Worm (Caenorhabditis elegans) whole organism, young adult: Measurements from ENCODE around the gene K01A12.4.

Experiments
- B0261.1 ChIP-seq: sonication (generic microtip); optimal IDR thresholded peaks from 2 replicates; lab custom pipeline; 2016; ENCODE audit warnings: mild to moderate bottlenecking, missing genetic modification characterization, moderate library complexity, missing compliant biosample characterization
- C17E4.6 ChIP-seq: fragments of 200-800 bp; sonication (Bioruptor generic); IDR thresholded peaks from 2 replicates; pipeline ENCODE4 v1.3.6; 2022; ENCODE audit warnings: missing genetic modification reagents, missing genetic modification characterization, missing compliant biosample characterization
- D2030.7 ChIP-seq: fragments of 200-800 bp; sonication (Bioruptor generic); IDR thresholded peaks from 2 replicates; pipeline ENCODE4 v1.3.6; 2022; ENCODE audit warnings: missing genetic modification reagents, missing genetic modification characterization, missing compliant biosample characterization
- F22D6.2 ChIP-seq: sonication (generic microtip); optimal IDR thresholded peaks from 2 replicates; lab custom pipeline; 2016; ENCODE audit warnings: mild to moderate bottlenecking, missing genetic modification characterization, missing compliant biosample characterization
- F23B12.7 ChIP-seq: sonication (generic microtip); optimal IDR thresholded peaks from 2 replicates; lab custom pipeline; 2017; ENCODE audit warnings: missing genetic modification characterization, mild to moderate bottlenecking, missing compliant biosample characterization, antibody characterized with exemption, moderate library complexity; ENCODE audit not compliant: insufficient read depth
- F33H1.4 ChIP-seq: fragments of 200-800 bp; sonication (Bioruptor generic); IDR thresholded peaks from 2 replicates; pipeline ENCODE4 v1.3.6; 2022; ENCODE audit warnings: missing genetic modification reagents, missing genetic modification characterization, missing compliant biosample characterization
- F57C9.4 ChIP-seq: sonication (generic microtip); optimal IDR thresholded peaks from 2 replicates; lab custom pipeline; 2017; ENCODE audit warnings: mild to moderate bottlenecking, missing genetic modification characterization, missing compliant biosample characterization
- Y79H2A.3 ChIP-seq: fragments of 200-800 bp; sonication (Bioruptor generic); conservative IDR thresholded peaks from 2 replicates; pipeline ENCODE4 v1.3.6; 2022; ENCODE audit warnings: missing genetic modification reagents, missing genetic modification characterization, missing compliant biosample characterization
- ZK185.1 ChIP-seq: sonication (generic microtip); optimal IDR thresholded peaks from 2 replicates; lab custom pipeline; 2016; ENCODE audit warnings: mild to moderate bottlenecking, missing genetic modification characterization, missing compliant biosample characterization; ENCODE audit not compliant: poor library complexity, severe bottlenecking
- ama-1 ChIP-seq, 3 experiments: fragments of 150-350 bp in 1 of 3; sonication (generic microtip) in 2 of 3; optimal IDR thresholded peaks; 2 replicates each; lab custom pipeline; 2014 to 2018; ENCODE audit warnings: missing biosample characterization in 2 of 3, missing genetic modification characterization in 2 of 3, missing genetic modification reagents in 2 of 3
- aptf-3 ChIP-seq: fragments of 200-800 bp; sonication (Bioruptor generic); IDR thresholded peaks from 2 replicates; pipeline ENCODE4 v1.3.6; 2022; ENCODE audit warnings: missing genetic modification characterization, missing compliant biosample characterization
- attf-5 ChIP-seq: fragments of 200-800 bp; sonication (Bioruptor generic); optimal IDR thresholded peaks from 2 replicates; lab custom pipeline; 2018; ENCODE audit warnings: mild to moderate bottlenecking, missing genetic modification characterization, missing compliant biosample characterization
- cebp-1 ChIP-seq, 2 experiments: fragments of 200-800 bp in 1 of 2; sonication (Bioruptor generic) in 1 of 2; sonication (generic microtip) in 1 of 2; IDR thresholded peaks in 1 of 2; optimal IDR thresholded peaks in 1 of 2; 2 replicates each; pipeline versions ENCODE4 v1.3.6 to Lab custom; 2017 to 2022; ENCODE audit warnings: missing compliant biosample characterization in 2 of 2, missing genetic modification characterization in 2 of 2, mild to moderate bottlenecking in 1 of 2, missing genetic modification reagents in 1 of 2, moderate library complexity in 1 of 2
- ceh-40 ChIP-seq: fragments of 200-800 bp; sonication (Bioruptor generic); IDR thresholded peaks from 2 replicates; pipeline ENCODE4 v1.3.6; 2022; ENCODE audit warnings: missing genetic modification characterization, missing compliant biosample characterization
- ceh-91 ChIP-seq: fragments of 200-800 bp; sonication (Bioruptor generic); IDR thresholded peaks from 2 replicates; pipeline ENCODE4 v1.3.6; 2022; ENCODE audit warnings: missing genetic modification reagents, missing genetic modification characterization, missing compliant biosample characterization
- chd-7 ChIP-seq: sonication (generic microtip); optimal IDR thresholded peaks from 2 replicates; lab custom pipeline; 2016; ENCODE audit warnings: mild to moderate bottlenecking, missing genetic modification characterization, moderate library complexity, missing compliant biosample characterization
- die-1 ChIP-seq: sonication (generic microtip); optimal IDR thresholded peaks from 2 replicates; lab custom pipeline; 2016; ENCODE audit warnings: missing genotype, mild to moderate bottlenecking, missing genetic modification characterization, missing compliant biosample characterization
- dox-1 ChIP-seq: fragments of 200-800 bp; sonication (Bioruptor generic); IDR thresholded peaks from 2 replicates; pipeline ENCODE4 v1.3.6; 2022; ENCODE audit warnings: missing genetic modification reagents, missing genetic modification characterization, missing compliant biosample characterization
- him-1 ChIP-seq: sonication (generic microtip); optimal IDR thresholded peaks from 2 replicates; lab custom pipeline; 2016; ENCODE audit warnings: missing genotype, missing genetic modification reagents, missing genetic modification characterization, missing compliant biosample characterization
- hlh-12 ChIP-seq: sonication (generic microtip); optimal IDR thresholded peaks from 2 replicates; lab custom pipeline; 2016; ENCODE audit warnings: missing genetic modification characterization, missing compliant biosample characterization
- hrde-1 ChIP-seq: sonication (generic microtip); optimal IDR thresholded peaks from 2 replicates; lab custom pipeline; 2016; ENCODE audit warnings: missing genetic modification characterization, mild to moderate bottlenecking, missing compliant biosample characterization, moderate library complexity, missing genotype, missing genetic modification reagents, borderline replicate concordance
- let-607 ChIP-seq, 2 experiments: fragments of 200-800 bp in 1 of 2; sonication (Bioruptor generic) in 1 of 2; sonication (generic microtip) in 1 of 2; optimal IDR thresholded peaks; 2 replicates each; lab custom pipeline; 2016 to 2018; ENCODE audit warnings: mild to moderate bottlenecking in 2 of 2, missing compliant biosample characterization in 2 of 2, missing genetic modification characterization in 2 of 2, moderate library complexity in 2 of 2, missing genotype in 1 of 2
- lin-35 ChIP-seq, 3 experiments: fragments of 150-350 bp in 2 of 3; sonication (generic microtip) in 1 of 3; optimal IDR thresholded peaks; 2 replicates each; lab custom pipeline; 2014 to 2018; ENCODE audit warnings: missing biosample characterization in 3 of 3, missing genetic modification characterization in 3 of 3, missing genetic modification reagents in 3 of 3
- lin-54 ChIP-seq: fragments of 200-800 bp; sonication (Bioruptor generic); optimal IDR thresholded peaks from 2 replicates; lab custom pipeline; 2018; ENCODE audit warnings: mild to moderate bottlenecking, missing genetic modification characterization, missing compliant biosample characterization
- madf-10 ChIP-seq: sonication (generic microtip); optimal IDR thresholded peaks from 2 replicates; lab custom pipeline; 2016; ENCODE audit warnings: mild to moderate bottlenecking, missing genetic modification characterization, missing compliant biosample characterization
- madf-6 ChIP-seq: fragments of 200-800 bp; sonication (Bioruptor generic); IDR thresholded peaks from 2 replicates; pipeline ENCODE4 v1.3.6; 2022; ENCODE audit warnings: missing genetic modification reagents, missing genetic modification characterization, missing compliant biosample characterization
- mes-4 ChIP-seq: sonication (generic microtip); optimal IDR thresholded peaks from 2 replicates; lab custom pipeline; 2016; ENCODE audit warnings: missing genotype, missing genetic modification characterization, missing compliant biosample characterization
- mxl-1 ChIP-seq: sonication (generic microtip); optimal IDR thresholded peaks from 2 replicates; lab custom pipeline; 2016; ENCODE audit warnings: missing genetic modification characterization, missing compliant biosample characterization
- nfya-1 ChIP-seq: sonication (generic microtip); optimal IDR thresholded peaks from 2 replicates; lab custom pipeline; 2017; ENCODE audit warnings: antibody characterized with exemption, missing compliant biosample characterization, missing genetic modification characterization, borderline replicate concordance; ENCODE audit not compliant: insufficient read depth
- nfya-2 ChIP-seq: fragments of 200-800 bp; sonication (Bioruptor generic); IDR thresholded peaks from 2 replicates; pipeline ENCODE4 v1.3.6; 2022; ENCODE audit warnings: missing genetic modification reagents, missing genetic modification characterization, missing compliant biosample characterization
- nfyb-1 ChIP-seq: fragments of 200-800 bp; sonication (Bioruptor generic); IDR thresholded peaks from 2 replicates; pipeline ENCODE4 v1.3.6; 2022; ENCODE audit warnings: missing genetic modification reagents, missing genetic modification characterization, missing compliant biosample characterization
- nhr-179 ChIP-seq: sonication (generic microtip); optimal IDR thresholded peaks from 2 replicates; lab custom pipeline; 2016; ENCODE audit warnings: mild to moderate bottlenecking, missing genetic modification characterization, missing compliant biosample characterization
- nhr-80 ChIP-seq: sonication (generic microtip); optimal IDR thresholded peaks from 2 replicates; lab custom pipeline; 2016; ENCODE audit warnings: missing genetic modification characterization, missing compliant biosample characterization
- nhr-90 ChIP-seq: sonication (generic microtip); optimal IDR thresholded peaks from 2 replicates; lab custom pipeline; 2016; ENCODE audit warnings: missing genotype, mild to moderate bottlenecking, missing genetic modification characterization, missing compliant biosample characterization
- pbrm-1 ChIP-seq: fragments of 200-800 bp; sonication (Bioruptor generic); IDR thresholded peaks from 2 replicates; pipeline ENCODE4 v1.3.6; 2022; ENCODE audit warnings: missing genetic modification reagents, missing genetic modification characterization, missing compliant biosample characterization
- rcor-1 ChIP-seq: fragments of 200-800 bp; sonication (Bioruptor generic); IDR thresholded peaks from 2 replicates; pipeline ENCODE4 v1.3.6; 2022; ENCODE audit warnings: missing genetic modification reagents, missing genetic modification characterization, missing compliant biosample characterization
- sdz-38 ChIP-seq: sonication (generic microtip); optimal IDR thresholded peaks from 2 replicates; lab custom pipeline; 2016; ENCODE audit warnings: missing genotype, missing genetic modification characterization, missing compliant biosample characterization
- snpc-1.1 ChIP-seq: sonication (generic microtip); optimal IDR thresholded peaks from 2 replicates; lab custom pipeline; 2017; ENCODE audit warnings: missing genetic modification characterization, mild to moderate bottlenecking, missing compliant biosample characterization, antibody characterized with exemption, moderate library complexity, missing genotype, missing genetic modification reagents; ENCODE audit not compliant: insufficient read depth
- snpc-1.3 ChIP-seq: sonication (generic microtip); optimal IDR thresholded peaks from 2 replicates; lab custom pipeline; 2017; ENCODE audit warnings: missing genetic modification characterization, mild to moderate bottlenecking, missing compliant biosample characterization, antibody characterized with exemption, moderate library complexity, missing genotype, missing genetic modification reagents; ENCODE audit not compliant: insufficient read depth
- snpc-3.4 ChIP-seq: sonication (generic microtip); optimal IDR thresholded peaks from 2 replicates; lab custom pipeline; 2017; ENCODE audit warnings: missing genetic modification characterization, mild to moderate bottlenecking, missing compliant biosample characterization, antibody characterized with exemption, moderate library complexity, missing genotype, missing genetic modification reagents
- snpc-4 ChIP-seq, 5 experiments: fragments of 150-350 bp in 1 of 5; sonication (generic microtip) in 4 of 5; optimal IDR thresholded peaks; 2 replicates each; lab custom pipeline; 2014 to 2018; ENCODE audit warnings: missing genetic modification characterization in 5 of 5, missing biosample characterization in 3 of 5, antibody characterized with exemption in 2 of 5, mild to moderate bottlenecking in 2 of 5, missing compliant biosample characterization in 2 of 5, missing genotype in 2 of 5, moderate library complexity in 2 of 5, missing genetic modification reagents in 1 of 5
- tlf-1 ChIP-seq: fragments of 200-800 bp; sonication (Bioruptor generic); optimal IDR thresholded peaks from 2 replicates; lab custom pipeline; 2018; ENCODE audit warnings: mild to moderate bottlenecking, missing genetic modification characterization, missing compliant biosample characterization
- unc-130 ChIP-seq: sonication (generic microtip); optimal IDR thresholded peaks from 2 replicates; lab custom pipeline; 2016; ENCODE audit warnings: missing genetic modification reagents, missing genetic modification characterization, missing compliant biosample characterization
- ztf-18 ChIP-seq: sonication (generic microtip); optimal IDR thresholded peaks from 2 replicates; lab custom pipeline; 2016; ENCODE audit warnings: missing genotype, mild to moderate bottlenecking, missing genetic modification characterization, missing compliant biosample characterization
- ztf-28 ChIP-seq: fragments of 200-800 bp; sonication (Bioruptor generic); IDR thresholded peaks from 2 replicates; pipeline ENCODE4 v1.3.6; 2022; ENCODE audit warnings: missing genetic modification reagents, missing genetic modification characterization, missing compliant biosample characterization

Gene K01A12.4

DNA sequence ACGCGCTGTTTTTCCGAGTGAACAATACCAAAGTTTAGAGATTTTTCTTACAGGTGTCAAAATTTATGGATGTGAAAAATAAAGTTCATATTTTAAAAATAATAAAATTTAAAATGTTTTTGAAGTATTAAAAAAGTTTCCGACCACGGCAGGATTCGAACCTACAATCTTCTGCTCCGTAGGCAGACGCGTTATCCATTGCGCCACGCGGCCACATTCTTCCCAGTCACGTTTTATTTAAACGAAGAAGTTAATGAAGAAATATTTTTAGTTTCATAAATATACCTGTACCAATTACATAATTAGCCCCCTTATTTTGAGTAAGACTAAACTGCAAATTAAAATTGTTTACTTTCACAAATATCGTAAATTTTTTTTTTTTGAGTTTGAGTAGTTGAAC is 29.9 kb downstream of the K01A12.4 start:
- TF ChIP-seq ZK185.1: peak; percentile 71
- peak; percentile 86 for TF ChIP-seq B0261.1 (tag; lab: Kevin White, UChicago)
- TF ChIP-seq cebp-1 (GFP tag; IDR thresholded peaks at IDR 0.05; lab: Robert Waterston, UW): no peak
- TF ChIP-seq cebp-1 (tag; optimal IDR thresholded peaks at IDR 0.05; lab: Kevin White, UChicago): peak; percentile 37
- TF ChIP-seq mes-4 (tag; lab: Kevin White, UChicago): peak; percentile 60
- peak; percentile 68 for TF ChIP-seq snpc-1.1 (tag; lab: Kevin White, UChicago)
- TF ChIP-seq lin-54 (GFP tag; lab: Kevin White, UChicago): peak; percentile 40
- no peak for TF ChIP-seq aptf-3 (GFP tag; lab: Robert Waterston, UW)
- TF ChIP-seq snpc-3.4: peak; percentile 54
- peak; percentile 65 for TF ChIP-seq F23B12.7 (tag; lab: Kevin White, UChicago)
- TF ChIP-seq pbrm-1 (GFP tag; lab: Robert Waterston, UW): peak; percentile 82
- peak; percentile 45 for TF ChIP-seq madf-10
- TF ChIP-seq attf-5 (GFP tag; lab: Kevin White, UChicago): peak; percentile 6
- TF ChIP-seq dox-1 (GFP tag; lab: Robert Waterston, UW): peak; percentile 41; the same call in 1 of the 2 replicates
- TF ChIP-seq lin-35 (GFP tag; optimal IDR thresholded peaks at IDR 0.05; lab: Kevin White, UChicago): peak in 1 of 3 experiments; percentile 61
- TF ChIP-seq F22D6.2: no peak
- peak; percentile 71 for TF ChIP-seq hlh-12
- peak; percentile 53 for TF ChIP-seq mxl-1 (tag; lab: Kevin White, UChicago)
- peak; percentile 7 for TF ChIP-seq nhr-80 (tag; lab: Kevin White, UChicago)
- peak; percentile 17; the same call in 1 of the 2 replicates for TF ChIP-seq ztf-28 (GFP tag; lab: Robert Waterston, UW)
- TF ChIP-seq let-607 (tag; optimal IDR thresholded peaks at IDR 0.05; lab: Kevin White, UChicago): peak in 1 of 2 experiments; percentile 33
- TF ChIP-seq snpc-4 (GFP tag; optimal IDR thresholded peaks at IDR 0.05; lab: Kevin White, UChicago): peak; percentile 64
- peak in 3 of 4 experiments; percentile 34 to 68 (median 36) for TF ChIP-seq snpc-4 (tag; optimal IDR thresholded peaks at IDR 0.05; lab: Kevin White, UChicago)
- TF ChIP-seq hrde-1 (tag; lab: Kevin White, UChicago): peak; percentile 43
- no peak for TF ChIP-seq nfya-2 (GFP tag; lab: Robert Waterston, UW)
- no peak for TF ChIP-seq tlf-1 (GFP tag; lab: Kevin White, UChicago)
- no peak for TF ChIP-seq nhr-179 (tag; lab: Kevin White, UChicago)
- peak; percentile 30; the same call in 1 of the 2 replicates for TF ChIP-seq madf-6 (GFP tag; lab: Robert Waterston, UW)
- no peak for TF ChIP-seq chd-7 (tag; lab: Kevin White, UChicago)
- TF ChIP-seq ceh-40 (GFP tag; lab: Robert Waterston, UW): 0 out of 2 replicates have a peak, but pooled peaks have one; percentile 54
- TF ChIP-seq snpc-1.3 (tag; lab: Kevin White, UChicago): peak; percentile 75
- TF ChIP-seq rcor-1: peak; percentile 73
- TF ChIP-seq Y79H2A.3 (GFP tag; lab: Robert Waterston, UW): no peak
- TF ChIP-seq die-1 (tag; lab: Kevin White, UChicago): peak; percentile 83
- TF ChIP-seq D2030.7 (GFP tag; lab: Robert Waterston, UW): peak; percentile 77; the same call in 1 of the 2 replicates
- peak; percentile 69 for TF ChIP-seq nhr-90 (tag; lab: Kevin White, UChicago)
- TF ChIP-seq F33H1.4 (GFP tag; lab: Robert Waterston, UW): no peak
- TF ChIP-seq sdz-38 (tag; lab: Kevin White, UChicago): no peak
- TF ChIP-seq F57C9.4: no peak
- TF ChIP-seq nfya-1 (tag; lab: Kevin White, UChicago): no peak
- 0 out of 2 replicates have a peak, but pooled peaks have one; percentile 34 for TF ChIP-seq nfyb-1 (GFP tag; lab: Robert Waterston, UW)
- TF ChIP-seq ztf-18: peak; percentile 51
- no peak for TF ChIP-seq ceh-91 (GFP tag; lab: Robert Waterston, UW)
- TF ChIP-seq ama-1 (optimal IDR thresholded peaks at IDR 0.05; lab: Kevin White, UChicago): no peak
- TF ChIP-seq ama-1 (GFP tag; optimal IDR thresholded peaks at IDR 0.05; lab: Kevin White, UChicago): peak; percentile 6 to 65
- TF ChIP-seq C17E4.6 (GFP tag; lab: Robert Waterston, UW): no peak
- TF ChIP-seq unc-130 (GFP tag; lab: Kevin White, UChicago): peak; percentile 27
- TF ChIP-seq him-1 (tag; lab: Kevin White, UChicago): peak; percentile 60
